Fruit fly (Drosophila melanogaster) whole organism, embryonic: ENCODE measurements around the gene CG12182.

ENCODE experiments used
- CG12219 ChIP-seq: fragments of 200-800 bp; sonication (Bioruptor generic); optimal IDR thresholded peaks from 3 replicates; lab custom pipeline; 2018; ENCODE audit warnings: missing biosample characterization, mild to moderate bottlenecking, missing genetic modification characterization
- CG12236 ChIP-seq: fragments of 200-800 bp; sonication (Bioruptor generic); optimal IDR thresholded peaks from 2 replicates; lab custom pipeline; 2016; ENCODE audit warnings: missing biosample characterization, missing genetic modification characterization
- CG12942 ChIP-seq: fragments of 200-800 bp; sonication (Bioruptor generic); optimal IDR thresholded peaks from 3 replicates; lab custom pipeline; 2016; ENCODE audit warnings: missing biosample characterization, missing genetic modification characterization
- CG15479 ChIP-seq: fragments of 200-800 bp; sonication (Bioruptor generic); optimal IDR thresholded peaks from 3 replicates; lab custom pipeline; 2019; ENCODE audit warnings: missing biosample characterization, mild to moderate bottlenecking, missing genetic modification characterization, moderate library complexity
- CG15601 ChIP-seq: fragments of 200-800 bp; sonication (Bioruptor generic); optimal IDR thresholded peaks from 3 replicates; lab custom pipeline; 2019; ENCODE audit warnings: missing biosample characterization, mild to moderate bottlenecking, missing genetic modification characterization, moderate library complexity
- CG17328 ChIP-seq: fragments of 200-800 bp; sonication (Bioruptor generic); IDR thresholded peaks from 2 replicates; pipeline ENCODE4 v1.3.6; 2022; ENCODE audit warnings: missing biosample characterization, missing genetic modification characterization
- CG18011 ChIP-seq: fragments of 200-800 bp; sonication (Bioruptor generic); optimal IDR thresholded peaks from 2 replicates; lab custom pipeline; 2017; ENCODE audit warnings: missing biosample characterization, missing genetic modification characterization, mild to moderate bottlenecking, moderate library complexity, missing genotype
- CG30431 ChIP-seq: fragments of 200-800 bp; sonication (Bioruptor generic); optimal IDR thresholded peaks from 2 replicates; lab custom pipeline; 2017; ENCODE audit warnings: missing biosample characterization, missing genetic modification characterization
- CG32772 ChIP-seq: fragments of 200-800 bp; sonication (Bioruptor generic); IDR thresholded peaks from 2 replicates; pipeline ENCODE4 v1.3.6; 2022; ENCODE audit warnings: missing biosample characterization, missing genetic modification characterization
- CG33213 ChIP-seq: fragments of 200-800 bp; sonication (Bioruptor generic); optimal IDR thresholded peaks from 3 replicates; lab custom pipeline; 2016; ENCODE audit warnings: missing biosample characterization, missing genetic modification characterization
- CG34376 ChIP-seq: fragments of 200-800 bp; sonication (Bioruptor generic); optimal IDR thresholded peaks from 2 replicates; lab custom pipeline; 2018; ENCODE audit warnings: missing biosample characterization, mild to moderate bottlenecking, missing genetic modification characterization
- CG34422 ChIP-seq: fragments of 200-800 bp; sonication (Bioruptor generic); IDR thresholded peaks from 3 replicates; pipeline ENCODE4 v1.3.6; 2022; ENCODE audit warnings: missing biosample characterization, missing genetic modification characterization
- CG3995 ChIP-seq: fragments of 200-800 bp; sonication (Bioruptor generic); optimal IDR thresholded peaks from 3 replicates; lab custom pipeline; 2016; ENCODE audit warnings: missing biosample characterization, missing genetic modification characterization
- CG4328 ChIP-seq: fragments of 200-800 bp; sonication (Bioruptor generic); optimal IDR thresholded peaks from 3 replicates; lab custom pipeline; 2017; ENCODE audit warnings: missing biosample characterization, missing genetic modification reagents, missing genetic modification characterization
- CG4730 ChIP-seq: fragments of 200-800 bp; sonication (Bioruptor generic); IDR thresholded peaks from 2 replicates; pipeline ENCODE4 v1.3.6; 2022; ENCODE audit warnings: missing biosample characterization, missing genetic modification characterization
- CG9932 ChIP-seq: fragments of 200-800 bp; sonication (Bioruptor generic); IDR thresholded peaks from 2 replicates; pipeline ENCODE4 v1.3.6; 2022; ENCODE audit warnings: missing biosample characterization, missing genetic modification characterization
- CTCF ChIP-seq: fragments of 200-800 bp; sonication (Bioruptor generic); optimal IDR thresholded peaks from 2 replicates; lab custom pipeline; 2017; ENCODE audit warnings: missing biosample characterization, mild to moderate bottlenecking, missing genetic modification characterization, moderate library complexity
- CrebB ChIP-seq: fragments of 200-800 bp; sonication (Bioruptor generic); optimal IDR thresholded peaks from 3 replicates; lab custom pipeline; 2018; ENCODE audit warnings: missing biosample characterization, mild to moderate bottlenecking, missing genetic modification characterization
- Deaf1 ChIP-seq: fragments of 200-800 bp; optimal IDR thresholded peaks from 3 replicates; lab custom pipeline; 2019; ENCODE audit warnings: missing biosample characterization, mild to moderate bottlenecking, missing genetic modification characterization, moderate library complexity
- Dip3 ChIP-seq: fragments of 200-800 bp; sonication (Bioruptor generic); optimal IDR thresholded peaks from 3 replicates; lab custom pipeline; 2016; ENCODE audit warnings: missing biosample characterization, missing genetic modification characterization
- Ets97D ChIP-seq: fragments of 200-800 bp; sonication (Bioruptor generic); optimal IDR thresholded peaks from 3 replicates; lab custom pipeline; 2016; ENCODE audit warnings: missing biosample characterization, missing genetic modification characterization
- Fer3 ChIP-seq: fragments of 200-800 bp; sonication (Bioruptor generic); optimal IDR thresholded peaks from 2 replicates; lab custom pipeline; 2018; ENCODE audit warnings: missing biosample characterization, mild to moderate bottlenecking, missing genetic modification characterization, moderate library complexity
- GATAe ChIP-seq: fragments of 200-800 bp; sonication (Bioruptor generic); conservative IDR thresholded peaks from 2 replicates; pipeline ENCODE4 v1.3.6; 2022; ENCODE audit warnings: missing biosample characterization, missing genetic modification characterization
- MESR4 ChIP-seq: fragments of 200-800 bp; sonication (Bioruptor generic); optimal IDR thresholded peaks from 2 replicates; lab custom pipeline; 2018; ENCODE audit warnings: missing biosample characterization, mild to moderate bottlenecking, missing genetic modification characterization, moderate library complexity
- Nf-YA ChIP-seq: fragments of 200-800 bp; sonication (Bioruptor generic); IDR thresholded peaks from 2 replicates; pipeline ENCODE4 v1.3.6; 2022; ENCODE audit warnings: missing biosample characterization, missing genetic modification characterization
- Nf-YB ChIP-seq: fragments of 200-800 bp; sonication (Bioruptor generic); optimal IDR thresholded peaks from 3 replicates; lab custom pipeline; 2019; ENCODE audit warnings: missing biosample characterization, mild to moderate bottlenecking, missing genetic modification characterization, moderate library complexity
- PHDP ChIP-seq: fragments of 200-800 bp; sonication (Bioruptor generic); optimal IDR thresholded peaks from 3 replicates; lab custom pipeline; 2018; ENCODE audit warnings: missing biosample characterization, mild to moderate bottlenecking, missing genetic modification characterization, moderate library complexity
- Pdp1 ChIP-seq, 2 experiments: fragments of 200-800 bp; sonication (Bioruptor generic); optimal IDR thresholded peaks; 3 replicates each; lab custom pipeline; 2016; ENCODE audit warnings: missing biosample characterization in 2 of 2, missing genetic modification characterization in 2 of 2, mild to moderate bottlenecking in 1 of 2, moderate library complexity in 1 of 2
- Rx ChIP-seq: fragments of 200-800 bp; sonication (Bioruptor generic); IDR thresholded peaks from 2 replicates; pipeline ENCODE4 v1.3.6; 2022; ENCODE audit warnings: missing biosample characterization, missing genetic modification characterization
- Taf1 ChIP-seq: fragments of 200-800 bp; sonication (Bioruptor generic); IDR thresholded peaks from 2 replicates; pipeline ENCODE4 v1.3.6; 2022; ENCODE audit warnings: missing biosample characterization, missing genetic modification characterization
- ap ChIP-seq: fragments of 200-800 bp; sonication (Bioruptor generic); IDR thresholded peaks from 2 replicates; pipeline ENCODE4 v1.3.6; 2022; ENCODE audit warnings: missing biosample characterization, missing genetic modification characterization
- ara ChIP-seq: fragments of 200-800 bp; sonication (Bioruptor generic); IDR thresholded peaks from 2 replicates; pipeline ENCODE4 v1.3.6; 2022; ENCODE audit warnings: missing biosample characterization, missing genetic modification characterization
- chinmo ChIP-seq: fragments of 200-800 bp; sonication (Bioruptor generic); IDR thresholded peaks from 4 replicates; pipeline ENCODE4 v1.3.6; 2022; ENCODE audit warnings: missing biosample characterization, missing genetic modification characterization; ENCODE audit not compliant: partially characterized antibody
- corto ChIP-seq: fragments of 200-800 bp; sonication (Bioruptor generic); optimal IDR thresholded peaks from 2 replicates; lab custom pipeline; 2016; ENCODE audit warnings: missing biosample characterization, mild to moderate bottlenecking, missing genetic modification characterization, moderate library complexity
- dpn ChIP-seq, 2 experiments: fragments of 200-800 bp; sonication (Bioruptor generic); optimal IDR thresholded peaks; 3 replicates each; lab custom pipeline; 2016; ENCODE audit warnings: missing biosample characterization in 2 of 2, missing genetic modification characterization in 2 of 2
- ems ChIP-seq: fragments of 200-800 bp; sonication (Bioruptor generic); optimal IDR thresholded peaks from 3 replicates; lab custom pipeline; 2016; ENCODE audit warnings: missing biosample characterization, missing genetic modification characterization
- fd3F ChIP-seq: fragments of 200-800 bp; sonication (Bioruptor generic); optimal IDR thresholded peaks from 2 replicates; lab custom pipeline; 2018; ENCODE audit warnings: missing biosample characterization, mild to moderate bottlenecking, missing genetic modification characterization, moderate library complexity
- fru ChIP-seq: fragments of >200 bp; optimal IDR thresholded peaks from 2 replicates; lab custom pipeline; 2017
- gcm2 ChIP-seq: fragments of 200-800 bp; sonication (Bioruptor generic); optimal IDR thresholded peaks from 2 replicates; lab custom pipeline; 2016; ENCODE audit warnings: missing biosample characterization, missing genetic modification characterization
- maf-S ChIP-seq: fragments of 200-800 bp; sonication (Bioruptor generic); optimal IDR thresholded peaks from 2 replicates; lab custom pipeline; 2016; ENCODE audit warnings: missing biosample characterization, missing genetic modification characterization
- pho ChIP-seq: fragments of 200-800 bp; sonication (Bioruptor generic); optimal IDR thresholded peaks from 2 replicates; lab custom pipeline; 2016; ENCODE audit warnings: missing biosample characterization, missing genetic modification characterization
- psq ChIP-seq: fragments of 200-800 bp; sonication (Bioruptor generic); optimal IDR thresholded peaks from 2 replicates; lab custom pipeline; 2017; ENCODE audit warnings: missing biosample characterization, missing genetic modification characterization
- repo ChIP-seq: fragments of 200-800 bp; sonication (Bioruptor generic); optimal IDR thresholded peaks from 2 replicates; lab custom pipeline; 2016; ENCODE audit warnings: missing biosample characterization, missing genetic modification characterization
- ro ChIP-seq: fragments of 200-800 bp; sonication (Bioruptor generic); IDR thresholded peaks from 2 replicates; pipeline ENCODE4 v1.3.6; 2022; ENCODE audit warnings: missing biosample characterization, missing genetic modification characterization
- row ChIP-seq: fragments of 200-800 bp; sonication (Bioruptor generic); IDR thresholded peaks from 3 replicates; pipeline ENCODE4 v1.3.6; 2022; ENCODE audit warnings: missing biosample characterization, missing genetic modification characterization
- sd ChIP-seq: fragments of 200-800 bp; sonication (Bioruptor generic); optimal IDR thresholded peaks from 3 replicates; lab custom pipeline; 2018; ENCODE audit warnings: missing biosample characterization, mild to moderate bottlenecking, missing genetic modification characterization, moderate library complexity
- seq ChIP-seq: fragments of 200-800 bp; sonication (Bioruptor generic); IDR thresholded peaks from 2 replicates; pipeline ENCODE4 v1.3.6; 2022; ENCODE audit warnings: missing biosample characterization, missing genetic modification characterization
- sim ChIP-seq: fragments of 200-800 bp; sonication (Bioruptor generic); IDR thresholded peaks from 2 replicates; pipeline ENCODE4 v1.3.6; 2022; ENCODE audit warnings: missing biosample characterization, missing genetic modification characterization
- so ChIP-seq: fragments of 200-800 bp; sonication (Bioruptor generic); IDR thresholded peaks from 3 replicates; pipeline ENCODE4 v1.3.6; 2022; ENCODE audit warnings: missing biosample characterization, missing genetic modification characterization
- ssp ChIP-seq: fragments of 200-800 bp; sonication (Bioruptor generic); IDR thresholded peaks from 2 replicates; pipeline ENCODE4 v1.3.6; 2022; ENCODE audit warnings: missing biosample characterization, missing genetic modification characterization
- tx ChIP-seq: fragments of 200-800 bp; sonication (Bioruptor generic); optimal IDR thresholded peaks from 2 replicates; lab custom pipeline; 2016; ENCODE audit warnings: missing biosample characterization, missing genetic modification characterization

Gene CG12182

DNA sequence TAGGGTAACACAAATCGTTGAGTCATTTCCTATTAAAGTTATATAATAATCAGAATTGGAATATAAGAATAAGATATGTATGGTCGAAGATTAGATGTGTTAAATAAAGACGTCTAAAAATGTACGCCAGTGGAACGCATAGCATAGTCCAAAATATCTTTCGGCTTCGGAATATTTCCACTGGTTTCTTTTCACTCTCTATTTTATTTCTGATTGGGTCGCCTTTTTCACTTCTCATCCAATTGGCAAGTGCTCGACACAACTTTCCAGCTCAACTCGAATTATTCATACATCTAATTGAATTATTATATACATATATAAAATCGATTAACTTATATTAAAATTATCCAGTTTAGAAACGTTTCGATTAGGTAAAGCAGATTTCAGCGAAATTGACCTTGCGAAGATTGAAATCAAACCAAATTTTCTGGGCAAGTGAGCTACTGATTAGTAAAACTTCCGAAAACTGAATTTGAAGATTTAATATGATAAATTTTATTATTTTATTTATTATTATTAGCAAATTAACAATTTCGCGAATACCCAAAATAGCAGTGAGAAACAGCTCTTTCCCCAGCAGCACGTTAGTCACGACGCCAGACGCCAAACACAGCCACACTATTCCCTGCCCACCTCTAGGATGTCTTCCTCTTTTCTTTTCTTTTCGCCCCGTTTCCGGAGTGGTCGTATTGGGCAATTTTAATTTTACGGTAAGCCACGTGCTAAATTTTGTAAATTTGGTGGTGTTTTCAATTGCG is 12.4 kb downstream of the CG12182 start, which contains the start of gene RpL8:
Gene RpL8 (plus strand): TSS at position 653 of the 758 bp plus-strand sequence.
- TF ChIP-seq ara (peak; percentile 62), CG12219 (GFP tag; lab: Kevin White, UChicago) (peak; percentile 88), so (peak; percentile 85), tx (peak; percentile 49), CG32772 (GFP tag; lab: Robert Waterston, UW) (peak; percentile 74; the same call in 1 of the 2 replicates), PHDP (tag; lab: Kevin White, UChicago) (peak; percentile 81), Deaf1 (tag; lab: Kevin White, UChicago) (peak; percentile 27), psq (GFP tag; lab: Kevin White, UChicago) (peak; percentile 66), ap (GFP tag; lab: Robert Waterston, UW) (peak; percentile 63), CG33213 (GFP tag; lab: Kevin White, UChicago) (peak; percentile 90), CG34376 (GFP tag; lab: Kevin White, UChicago) (peak; percentile 97), corto (GFP tag; lab: Kevin White, UChicago) (peak; percentile 0), seq (GFP tag; lab: Robert Waterston, UW) (peak; percentile 80), CG18011 (peak; percentile 71), CG17328 (peak; percentile 92), sd (peak; percentile 30), CG12942 (GFP tag; lab: Kevin White, UChicago) (peak; percentile 57), repo (peak; percentile 66), MESR4 (GFP tag; lab: Kevin White, UChicago) (peak; percentile 100), GATAe (0 out of 2 replicates have a peak, but pooled peaks have one; percentile 10), Rx (GFP tag; lab: Robert Waterston, UW) (peak; percentile 80), CG15479 (GFP tag; lab: Kevin White, UChicago) (no peak), CrebB (tag; lab: Kevin White, UChicago) (peak; percentile 86), CG4328 (GFP tag; lab: Kevin White, UChicago) (peak; percentile 84), CG30431 (GFP tag; lab: Kevin White, UChicago) (peak; percentile 60), CG9932 (GFP tag; lab: Robert Waterston, UW) (peak; percentile 89), ssp (GFP tag; lab: Robert Waterston, UW) (peak; percentile 94), CG4730 (peak; percentile 58), Fer3 (tag; lab: Kevin White, UChicago) (peak; percentile 81), row (GFP tag; lab: Robert Waterston, UW) (peak; percentile 88), Nf-YA (GFP tag; lab: Robert Waterston, UW) (peak; percentile 70), ems (GFP tag; lab: Kevin White, UChicago) (peak; percentile 62), chinmo (GFP tag; lab: Robert Waterston, UW) (0 out of 4 replicates have a peak, but pooled peaks have one; percentile 54), Dip3 (GFP tag; lab: Kevin White, UChicago) (peak; percentile 60), CTCF (GFP tag; lab: Kevin White, UChicago) (peak; percentile 62), maf-S (peak; percentile 67), Ets97D (GFP tag; lab: Kevin White, UChicago) (peak; percentile 99), fru (lab: Kevin White, UChicago) (no peak), fd3F (peak; percentile 60), gcm2 (GFP tag; lab: Kevin White, UChicago) (peak; percentile 67), CG12236 (GFP tag; lab: Kevin White, UChicago) (peak; percentile 42), CG15601 (tag; lab: Kevin White, UChicago) (peak; percentile 67), Pdp1 (GFP tag; optimal IDR thresholded peaks at IDR 0.05; lab: Kevin White, UChicago) (peak; percentile 63 to 66), Taf1 (GFP tag; lab: Robert Waterston, UW) (peak; percentile 41), dpn (GFP tag; optimal IDR thresholded peaks at IDR 0.05; lab: Kevin White, UChicago) (peak; percentile 51 to 89), CG3995 (GFP tag; lab: Kevin White, UChicago) (peak; percentile 72), Nf-YB (GFP tag; lab: Kevin White, UChicago) (peak; percentile 63), ro (GFP tag; lab: Robert Waterston, UW) (peak; percentile 28; the same call in 1 of the 2 replicates), CG34422 (GFP tag; lab: Robert Waterston, UW) (peak; percentile 87), sim (GFP tag; lab: Robert Waterston, UW) (peak; percentile 10; the same call in 1 of the 2 replicates), pho (GFP tag; lab: Kevin White, UChicago) (peak; percentile 77)
